Worm (Caenorhabditis elegans) whole organism, L1 larva: ENCODE data around the gene Y39A1C.1.

ENCODE experiments used
- C04F5.9 ChIP-seq: sonication (generic microtip); optimal IDR thresholded peaks from 2 replicates; lab custom pipeline; 2016; ENCODE audit warnings: missing genetic modification characterization, missing compliant biosample characterization
- C16A3.4 ChIP-seq: fragments of 150-350 bp; optimal IDR thresholded peaks from 2 replicates; lab custom pipeline; 2014; ENCODE audit warnings: missing biosample characterization, missing genetic modification characterization
- F16B12.6 ChIP-seq: fragments of 150-350 bp; optimal IDR thresholded peaks from 2 replicates; lab custom pipeline; 2014; ENCODE audit warnings: missing biosample characterization, missing genetic modification characterization
- Y116A8C.19 ChIP-seq: sonication (generic microtip); optimal IDR thresholded peaks from 2 replicates; lab custom pipeline; 2016; ENCODE audit warnings: missing compliant biosample characterization, missing genetic modification characterization, borderline replicate concordance
- aha-1 ChIP-seq: fragments of 150-350 bp; optimal IDR thresholded peaks from 2 replicates; lab custom pipeline; 2014; ENCODE audit warnings: missing biosample characterization, missing genetic modification characterization
- alr-1 ChIP-seq: fragments of 200-800 bp; sonication (Bioruptor generic); optimal IDR thresholded peaks from 2 replicates; lab custom pipeline; 2018; ENCODE audit warnings: borderline replicate concordance, mild to moderate bottlenecking, missing genetic modification characterization, missing compliant biosample characterization
- aly-2 ChIP-seq: fragments of 150-350 bp; optimal IDR thresholded peaks from 2 replicates; lab custom pipeline; 2014; ENCODE audit warnings: missing biosample characterization, missing genetic modification characterization
- ama-1 ChIP-seq: fragments of 150-350 bp; optimal IDR thresholded peaks from 2 replicates; lab custom pipeline; 2014
- blmp-1 ChIP-seq: fragments of 150-350 bp; optimal IDR thresholded peaks from 2 replicates; lab custom pipeline; 2014; ENCODE audit warnings: missing biosample characterization, missing genetic modification characterization
- ceh-82 ChIP-seq, 3 experiments: fragments of 150-350 bp in 1 of 3; sonication (generic microtip) in 2 of 3; optimal IDR thresholded peaks; 2 replicates each; lab custom pipeline; 2014 to 2017; ENCODE audit warnings: missing biosample characterization in 3 of 3, missing genetic modification characterization in 3 of 3
- ces-1 ChIP-seq: fragments of 150-350 bp; optimal IDR thresholded peaks from 2 replicates; lab custom pipeline; 2014; ENCODE audit warnings: missing biosample characterization, missing genetic modification reagents, missing genetic modification characterization
- dpl-1 ChIP-seq, 3 experiments: fragments of 150-350 bp in 2 of 3; sonication (generic microtip) in 1 of 3; optimal IDR thresholded peaks; 2 replicates each; lab custom pipeline; 2014 to 2017; ENCODE audit warnings: missing biosample characterization in 3 of 3, missing genetic modification characterization in 3 of 3, missing genetic modification reagents in 3 of 3
- efl-1 ChIP-seq, 4 experiments: fragments of 150-350 bp; optimal IDR thresholded peaks in 3 of 4; peaks in 1 of 4; 1 replicate in 1 of 4; 2 replicates in 3 of 4; lab custom pipeline; 2014; ENCODE audit warnings: missing biosample characterization in 2 of 4, missing genetic modification characterization in 2 of 4, missing genetic modification reagents in 2 of 4
- efl-3 ChIP-seq: fragments of 200-800 bp; sonication (Bioruptor generic); optimal IDR thresholded peaks from 2 replicates; lab custom pipeline; 2018; ENCODE audit warnings: mild to moderate bottlenecking, missing genetic modification characterization, missing compliant biosample characterization
- egl-13 ChIP-seq: sonication (generic microtip); optimal IDR thresholded peaks from 2 replicates; lab custom pipeline; 2016; ENCODE audit warnings: missing genotype, missing genetic modification reagents, missing genetic modification characterization, missing compliant biosample characterization
- egl-27 ChIP-seq, 2 experiments: fragments of 150-350 bp in 1 of 2; sonication (generic microtip); optimal IDR thresholded peaks; 3 replicates each; lab custom pipeline; 2017 to 2018; ENCODE audit warnings: missing biosample characterization in 2 of 2, missing genetic modification characterization in 2 of 2, missing genetic modification reagents in 2 of 2
- elt-2 ChIP-seq: sonication (generic microtip); optimal IDR thresholded peaks from 2 replicates; lab custom pipeline; 2016; ENCODE audit warnings: missing genetic modification characterization, mild to moderate bottlenecking, inconsistent platforms, missing compliant biosample characterization, missing genetic modification reagents
- ets-5 ChIP-seq: fragments of 200-800 bp; sonication (Bioruptor generic); IDR thresholded peaks from 2 replicates; pipeline ENCODE4 v1.3.6; 2022; ENCODE audit warnings: missing genetic modification characterization, missing compliant biosample characterization
- fos-1 ChIP-seq: fragments of 150-350 bp; optimal IDR thresholded peaks from 2 replicates; lab custom pipeline; 2014; ENCODE audit warnings: missing biosample characterization, missing genetic modification characterization
- grh-1 ChIP-seq: fragments of 200-800 bp; sonication (Bioruptor generic); IDR thresholded peaks from 2 replicates; pipeline ENCODE4 v1.3.6; 2022; ENCODE audit warnings: missing genetic modification reagents, missing genetic modification characterization, missing compliant biosample characterization
- hlh-17 ChIP-seq: fragments of 200-800 bp; sonication (Bioruptor generic); optimal IDR thresholded peaks from 2 replicates; lab custom pipeline; 2018; ENCODE audit warnings: missing genetic modification characterization, mild to moderate bottlenecking, missing compliant biosample characterization, moderate library complexity, borderline replicate concordance
- hpl-2 ChIP-seq: fragments of 150-350 bp; optimal IDR thresholded peaks from 2 replicates; lab custom pipeline; 2014; ENCODE audit warnings: missing biosample characterization, missing genetic modification reagents, missing genetic modification characterization
- irx-1 ChIP-seq: sonication (generic microtip); optimal IDR thresholded peaks from 2 replicates; lab custom pipeline; 2016; ENCODE audit warnings: missing genetic modification characterization, missing compliant biosample characterization
- jun-1 ChIP-seq: fragments of 150-350 bp; optimal IDR thresholded peaks from 2 replicates; lab custom pipeline; 2014; ENCODE audit warnings: missing biosample characterization, missing genetic modification reagents, missing genetic modification characterization
- lin-13 ChIP-seq: fragments of 150-350 bp; optimal IDR thresholded peaks from 2 replicates; lab custom pipeline; 2014; ENCODE audit warnings: missing biosample characterization, missing genetic modification reagents, missing genetic modification characterization
- lin-14 ChIP-seq: fragments of 200-800 bp; sonication (Bioruptor generic); optimal IDR thresholded peaks from 2 replicates; lab custom pipeline; 2018; ENCODE audit warnings: mild to moderate bottlenecking, missing genetic modification characterization, moderate library complexity, missing compliant biosample characterization
- lin-15B ChIP-seq: fragments of 150-350 bp; sonication (generic microtip); optimal IDR thresholded peaks from 3 replicates; lab custom pipeline; 2014; ENCODE audit warnings: missing biosample characterization, missing genetic modification characterization
- lin-35 ChIP-seq, 2 experiments: fragments of 150-350 bp; optimal IDR thresholded peaks; 2 replicates each; lab custom pipeline; 2014; ENCODE audit warnings: missing biosample characterization in 2 of 2, missing genetic modification characterization in 2 of 2, missing genetic modification reagents in 2 of 2
- lin-39 ChIP-seq: fragments of 150-350 bp; optimal IDR thresholded peaks from 2 replicates; lab custom pipeline; 2014; ENCODE audit warnings: missing biosample characterization, missing genetic modification reagents, missing genetic modification characterization
- lir-3 ChIP-seq: sonication (generic microtip); optimal IDR thresholded peaks from 2 replicates; lab custom pipeline; 2016; ENCODE audit warnings: mild to moderate bottlenecking, missing genetic modification characterization, moderate library complexity, missing compliant biosample characterization; ENCODE audit not compliant: poor library complexity
- mab-9 ChIP-seq: fragments of 200-800 bp; sonication (Bioruptor generic); IDR thresholded peaks from 2 replicates; pipeline ENCODE4 v1.3.6; 2022; ENCODE audit warnings: missing genetic modification reagents, missing genetic modification characterization, missing compliant biosample characterization
- mdl-1 ChIP-seq, 2 experiments: fragments of 150-350 bp; optimal IDR thresholded peaks; 2 replicates each; lab custom pipeline; 2014 to 2017; ENCODE audit warnings: missing biosample characterization in 2 of 2, missing genetic modification characterization in 2 of 2, inconsistent platforms in 1 of 2
- mef-2 ChIP-seq: fragments of 150-350 bp; optimal IDR thresholded peaks from 2 replicates; lab custom pipeline; 2014; ENCODE audit warnings: missing biosample characterization, missing genetic modification characterization
- nhr-19 ChIP-seq: fragments of 200-800 bp; sonication (Bioruptor generic); conservative IDR thresholded peaks from 2 replicates; pipeline ENCODE4 v1.3.6; 2022; ENCODE audit warnings: missing genetic modification characterization, missing compliant biosample characterization
- nhr-237 ChIP-seq: fragments of 150-350 bp; optimal IDR thresholded peaks from 2 replicates; lab custom pipeline; 2014; ENCODE audit warnings: missing biosample characterization, missing genetic modification characterization
- nhr-47 ChIP-seq: sonication (generic microtip); optimal IDR thresholded peaks from 2 replicates; lab custom pipeline; 2016; ENCODE audit warnings: mild to moderate bottlenecking, missing genetic modification characterization, moderate library complexity, missing compliant biosample characterization
- nhr-77 ChIP-seq: fragments of 150-350 bp; optimal IDR thresholded peaks from 2 replicates; lab custom pipeline; 2014; ENCODE audit warnings: missing biosample characterization, missing genetic modification characterization
- nhr-84 ChIP-seq: sonication (generic microtip); optimal IDR thresholded peaks from 2 replicates; lab custom pipeline; 2017; ENCODE audit warnings: missing biosample characterization, missing genetic modification characterization
- nhr-85 ChIP-seq: sonication (generic microtip); peaks from one replicate; lab custom pipeline; 2016; ENCODE audit warnings: missing genetic modification characterization, inconsistent platforms, missing compliant biosample characterization
- pax-3 ChIP-seq: fragments of 200-800 bp; sonication (Bioruptor generic); optimal IDR thresholded peaks from 2 replicates; lab custom pipeline; 2018; ENCODE audit warnings: mild to moderate bottlenecking, missing genetic modification characterization, moderate library complexity, missing compliant biosample characterization
- pqm-1 ChIP-seq: sonication (generic microtip); optimal IDR thresholded peaks from 3 replicates; lab custom pipeline; 2017; ENCODE audit warnings: missing biosample characterization, missing genetic modification characterization
- skn-1 ChIP-seq: fragments of 150-350 bp; optimal IDR thresholded peaks from 2 replicates; lab custom pipeline; 2014; ENCODE audit warnings: missing biosample characterization, missing genetic modification characterization
- snpc-4 ChIP-seq: fragments of 150-350 bp; optimal IDR thresholded peaks from 2 replicates; lab custom pipeline; 2014; ENCODE audit warnings: missing biosample characterization, missing genetic modification characterization
- sox-4 ChIP-seq: sonication (generic microtip); optimal IDR thresholded peaks from 2 replicates; lab custom pipeline; 2016; ENCODE audit warnings: missing genetic modification characterization, missing compliant biosample characterization
- sptf-1 ChIP-seq: fragments of 150-350 bp; optimal IDR thresholded peaks from 2 replicates; lab custom pipeline; 2014; ENCODE audit warnings: missing biosample characterization, missing genetic modification characterization
- tbx-2 ChIP-seq: sonication (generic microtip); optimal IDR thresholded peaks from 2 replicates; lab custom pipeline; 2016; ENCODE audit warnings: missing genetic modification characterization, missing compliant biosample characterization
- tlp-1 ChIP-seq: fragments of 150-350 bp; optimal IDR thresholded peaks from 2 replicates; lab custom pipeline; 2014; ENCODE audit warnings: missing biosample characterization, missing genetic modification characterization
- unc-130 ChIP-seq: fragments of 150-350 bp; optimal IDR thresholded peaks from 2 replicates; lab custom pipeline; 2017; ENCODE audit warnings: missing biosample characterization, missing genetic modification characterization, inconsistent platforms
- unc-62 ChIP-seq: fragments of 150-350 bp; optimal IDR thresholded peaks from 2 replicates; lab custom pipeline; 2014; ENCODE audit warnings: missing biosample characterization, missing genetic modification reagents, missing genetic modification characterization
- unc-86 ChIP-seq: sonication (generic microtip); optimal IDR thresholded peaks from 2 replicates; lab custom pipeline; 2016; ENCODE audit warnings: missing genetic modification characterization, missing compliant biosample characterization
- unc-98 ChIP-seq: fragments of 200-800 bp; sonication (Bioruptor generic); IDR thresholded peaks from 2 replicates; pipeline ENCODE4 v1.3.6; 2022; ENCODE audit warnings: missing genetic modification characterization, missing compliant biosample characterization
- zip-4 ChIP-seq: fragments of 200-800 bp; sonication (Bioruptor generic); optimal IDR thresholded peaks from 2 replicates; lab custom pipeline; 2018; ENCODE audit warnings: mild to moderate bottlenecking, missing genetic modification characterization, moderate library complexity, missing compliant biosample characterization
- ztf-4 ChIP-seq: fragments of 150-350 bp; optimal IDR thresholded peaks from 2 replicates; lab custom pipeline; 2014; ENCODE audit warnings: missing biosample characterization, missing genetic modification characterization

Gene Y39A1C.1

ce11 chrIII:10818364-10818763 is 36.9 kb upstream of the Y39A1C.1 start:
- TF ChIP-seq lin-15B (peak; percentile 44), zip-4 (GFP tag; lab: Kevin White, UChicago) (no peak), snpc-4 (no peak), nhr-84 (tag; lab: Kevin White, UChicago) (no peak), ces-1 (no peak), nhr-77 (peak; percentile 26), sox-4 (tag; lab: Kevin White, UChicago) (no peak), jun-1 (tag; lab: Kevin White, UChicago) (peak; percentile 38), efl-3 (GFP tag; lab: Kevin White, UChicago) (no peak), C04F5.9 (tag; lab: Kevin White, UChicago) (no peak), C16A3.4 (peak; percentile 75), egl-27 (tag; optimal IDR thresholded peaks at IDR 0.05; lab: Kevin White, UChicago) (no peak), nhr-47 (tag; lab: Kevin White, UChicago) (peak; percentile 67), tbx-2 (peak; percentile 44), Y116A8C.19 (tag; lab: Kevin White, UChicago) (no peak), lin-39 (tag; lab: Kevin White, UChicago) (no peak), nhr-19 (peak; percentile 25; the same call in 1 of the 2 replicates), alr-1 (no peak), pqm-1 (tag; lab: Kevin White, UChicago) (no peak), nhr-237 (tag; lab: Kevin White, UChicago) (no peak), mdl-1 (tag; optimal IDR thresholded peaks at IDR 0.05; lab: Kevin White, UChicago) (peak in 1 of 2 experiments; percentile 48), unc-62 (GFP tag; lab: Kevin White, UChicago) (no peak), lin-13 (GFP tag; lab: Kevin White, UChicago) (no peak), hlh-17 (GFP tag; lab: Kevin White, UChicago) (no peak), sptf-1 (no peak), hpl-2 (GFP tag; lab: Kevin White, UChicago) (peak; percentile 10), aha-1 (tag; lab: Kevin White, UChicago) (no peak), nhr-85 (tag; lab: Kevin White, UChicago) (peak; percentile 62), F16B12.6 (tag; lab: Kevin White, UChicago) (peak; percentile 91), skn-1 (peak; percentile 26), aly-2 (peak; percentile 7), egl-13 (peak; percentile 23), ztf-4 (tag; lab: Kevin White, UChicago) (no peak), grh-1 (GFP tag; lab: Robert Waterston, UW) (no peak), unc-86 (peak; percentile 47), unc-130 (tag; lab: Kevin White, UChicago) (peak; percentile 45), efl-1 (optimal IDR thresholded peaks at IDR 0.05; lab: Kevin White, UChicago) (peak; percentile 56 to 63), efl-1 (GFP tag; optimal IDR thresholded peaks at IDR 0.05 in 1 of 2; lab: Kevin White, UChicago) (peak; percentile 38 to 87), pax-3 (tag; lab: Kevin White, UChicago) (peak; percentile 32), irx-1 (tag; lab: Kevin White, UChicago) (no peak), dpl-1 (GFP tag; optimal IDR thresholded peaks at IDR 0.05; lab: Kevin White, UChicago) (peak; percentile 53 to 67 (median 57)), unc-98 (GFP tag; lab: Robert Waterston, UW) (no peak), lir-3 (tag; lab: Kevin White, UChicago) (no peak), ama-1 (peak; percentile 48), mab-9 (GFP tag; lab: Robert Waterston, UW) (0 out of 2 replicates have a peak, but pooled peaks have one; percentile 44), fos-1 (tag; lab: Kevin White, UChicago) (peak; percentile 46), lin-14 (GFP tag; lab: Kevin White, UChicago) (peak; percentile 85), blmp-1 (tag; lab: Kevin White, UChicago) (peak; percentile 93), tlp-1 (tag; lab: Kevin White, UChicago) (no peak), elt-2 (tag; lab: Kevin White, UChicago) (peak; percentile 35), ceh-82 (tag; optimal IDR thresholded peaks at IDR 0.05; lab: Kevin White, UChicago) (peak in 1 of 3 experiments; percentile 67), lin-35 (GFP tag; optimal IDR thresholded peaks at IDR 0.05; lab: Kevin White, UChicago) (peak; percentile 56 to 81), ets-5 (GFP tag; lab: Robert Waterston, UW) (no peak), mef-2 (no peak)
